Worm (Caenorhabditis elegans): ENCODE data around the gene nhr-124.

The nhr-124 gene

DNA sequence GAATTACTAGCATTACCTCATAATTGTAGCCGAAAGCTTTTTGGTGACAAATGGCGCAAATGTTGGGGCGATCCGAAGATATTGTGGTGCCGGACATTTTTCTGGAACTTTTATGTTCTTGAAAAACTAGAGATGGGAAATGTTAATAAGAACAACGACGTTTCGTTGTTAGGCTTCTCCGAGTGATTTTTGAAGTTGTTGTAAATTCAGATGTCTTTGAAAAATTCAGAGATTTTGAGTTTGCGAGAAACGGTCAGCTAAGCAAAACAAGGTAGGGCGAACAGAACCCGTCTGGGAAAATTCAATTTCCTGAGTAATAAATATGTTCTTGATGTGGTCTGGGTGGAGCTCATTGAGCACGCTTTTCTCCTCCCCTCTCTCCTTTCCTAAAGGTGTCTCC, at the start of gene nhr-124:
nhr-124 (minus strand) TSS at position 101 of the 400 bp plus-strand sequence.
- TF ChIP-seq gmeb-2 (tag; optimal IDR thresholded peaks at IDR 0.05) (no peak), pha-2 (tag; optimal IDR thresholded peaks at IDR 0.05) (no peak), sox-2 (GFP tag; IDR thresholded peaks at IDR 0.05) (no peak), madf-2 (tag; optimal IDR thresholded peaks at IDR 0.05) (no peak), ceh-9 (tag; optimal IDR thresholded peaks at IDR 0.05) (no peak), unc-42 (tag; optimal IDR thresholded peaks at IDR 0.05) (no peak)

- no peak for TF ChIP-seq lim-6 (tag; optimal IDR thresholded peaks at IDR 0.05)
Observed at ce11 chrV:3931326-3931725, 45.3 kb upstream of the nhr-124 start, which contains the start of gene srx-63. Gene srx-63 (plus strand): TSS chrV:3931626.

- TF ChIP-seq ceh-9 (tag; optimal IDR thresholded peaks at IDR 0.05) (no peak), nfya-1 (tag; optimal IDR thresholded peaks at IDR 0.05) (no peak), che-1 (tag; optimal IDR thresholded peaks at IDR 0.05) (no peak), gmeb-2 (tag; optimal IDR thresholded peaks at IDR 0.05) (no peak), ztf-16 (tag; optimal IDR thresholded peaks at IDR 0.05) (no peak)
Observed at ce11 chrV:3929099-3929498, 43.1 kb upstream of the nhr-124 start, which contains the start of gene srx-64. Gene srx-64 (plus strand): TSS chrV:3929399.

DNA sequence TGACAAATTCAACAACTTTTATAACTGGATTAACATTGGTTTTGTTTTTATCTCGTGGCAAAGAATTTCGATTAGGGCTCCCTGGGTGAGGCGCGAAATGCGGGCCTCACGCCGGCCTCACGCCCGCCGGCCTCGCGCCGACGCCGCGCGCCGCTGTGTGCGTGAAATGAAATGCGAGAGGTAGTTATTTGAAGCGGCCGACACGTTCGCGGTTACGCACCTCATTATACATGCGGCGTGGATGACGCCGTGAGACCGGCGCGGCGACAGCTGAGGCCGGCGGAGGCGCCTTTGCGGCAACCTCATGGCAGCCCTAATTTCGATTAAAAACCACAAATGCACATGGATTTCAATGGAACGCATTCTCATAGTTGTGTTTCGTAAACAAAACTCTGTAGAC, 41.5 kb upstream of the nhr-124 start:
- no peak for TF ChIP-seq ref-2 (tag; optimal IDR thresholded peaks at IDR 0.05)
- TF ChIP-seq hlh-13 (GFP tag; optimal IDR thresholded peaks at IDR 0.05), result no peak
- TF ChIP-seq elt-4 (tag; optimal IDR thresholded peaks at IDR 0.05), result no peak
- no peak for TF ChIP-seq tbx-2 (tag; optimal IDR thresholded peaks at IDR 0.05)
- TF ChIP-seq mec-3 (tag; optimal IDR thresholded peaks at IDR 0.05; ENCODE audit: borderline replicate concordance), result no peak
- no peak for TF ChIP-seq pha-4 (tag; optimal IDR thresholded peaks at IDR 0.05)
- TF ChIP-seq pha-2 (tag; optimal IDR thresholded peaks at IDR 0.05), result no peak
- TF ChIP-seq lin-11 (tag; optimal IDR thresholded peaks at IDR 0.05), result no peak
- no peak for TF ChIP-seq hlh-8 (tag; optimal IDR thresholded peaks at IDR 0.05)
- no peak for TF ChIP-seq K09A11.1 (tag; optimal IDR thresholded peaks at IDR 0.05; ENCODE audit: insufficient read depth)
- TF ChIP-seq ceh-30 (tag; optimal IDR thresholded peaks at IDR 0.05), result no peak
- TF ChIP-seq C38D4.7 (GFP tag; optimal IDR thresholded peaks at IDR 0.05), result no peak
- TF ChIP-seq sox-4 (tag; optimal IDR thresholded peaks at IDR 0.05), result no peak
- TF ChIP-seq fkh-6 (tag; optimal IDR thresholded peaks at IDR 0.05), result no peak
- TF ChIP-seq ceh-34 (tag; optimal IDR thresholded peaks at IDR 0.05), result no peak

DNA sequence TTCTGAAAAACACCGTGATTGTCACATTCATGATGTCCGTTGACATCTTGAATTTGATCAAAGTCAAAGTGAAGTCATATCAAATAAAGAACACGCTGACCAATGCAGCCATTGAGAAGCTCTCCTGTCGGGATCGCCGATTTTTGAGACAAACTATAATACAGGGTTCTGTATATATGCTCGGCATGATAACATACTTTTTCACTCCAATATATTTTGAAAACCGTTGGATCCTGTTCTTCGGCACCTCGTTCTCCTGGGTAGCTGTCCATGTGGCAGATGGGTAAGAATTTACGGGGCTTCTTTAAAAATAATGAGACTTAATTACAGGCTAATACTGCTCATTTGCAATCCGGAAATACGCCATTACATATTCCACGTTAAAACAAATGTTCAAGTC, 36.5 kb upstream of the nhr-124 start:
- no peak for TF ChIP-seq sdc-2 (tag; optimal IDR thresholded peaks at IDR 0.05)
- no peak for TF ChIP-seq che-1 (tag; optimal IDR thresholded peaks at IDR 0.05)
- no peak for TF ChIP-seq ceh-9 (tag; optimal IDR thresholded peaks at IDR 0.05)
- no peak for TF ChIP-seq unc-55 (GFP tag; optimal IDR thresholded peaks at IDR 0.05)
- TF ChIP-seq fkh-10 (GFP tag; optimal IDR thresholded peaks at IDR 0.05), result no peak
- no peak for TF ChIP-seq sox-4 (tag; optimal IDR thresholded peaks at IDR 0.05)
- no peak for TF ChIP-seq lim-6 (tag; optimal IDR thresholded peaks at IDR 0.05)
- TF ChIP-seq pat-9 (tag; optimal IDR thresholded peaks at IDR 0.05), result no peak
- TF ChIP-seq ztf-16 (tag; optimal IDR thresholded peaks at IDR 0.05), result no peak
- TF ChIP-seq pqm-1 (tag; optimal IDR thresholded peaks at IDR 0.05), result no peak
- TF ChIP-seq dmd-4 (tag; optimal IDR thresholded peaks at IDR 0.05; ENCODE audit: borderline replicate concordance), result no peak

DNA sequence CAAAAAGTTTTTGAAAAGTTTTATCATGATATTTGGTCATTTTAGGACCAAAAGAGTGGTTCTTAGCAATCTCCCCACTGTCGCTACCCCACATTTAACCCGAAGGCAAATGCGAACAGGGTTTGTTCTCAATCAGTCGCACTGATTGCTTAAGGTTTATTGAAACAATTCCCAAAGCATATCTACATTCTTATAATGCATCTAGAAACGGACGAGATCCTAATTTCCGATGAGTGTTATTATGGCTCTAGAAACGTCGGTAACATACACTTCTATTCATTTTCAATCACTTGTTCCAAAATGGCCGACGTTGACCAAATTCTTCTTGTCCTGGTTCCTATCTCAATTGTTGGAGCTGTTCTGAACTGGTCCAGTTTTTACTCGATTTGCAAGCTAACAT, 35.6 kb upstream of the nhr-124 start, which contains the start of gene srx-65:
srx-65 (plus strand) TSS at position 301 of the 400 bp plus-strand sequence.
- TF ChIP-seq unc-86 (tag; optimal IDR thresholded peaks at IDR 0.05), result no peak
- TF ChIP-seq sox-4 (tag; optimal IDR thresholded peaks at IDR 0.05), result no peak
- TF ChIP-seq pqm-1 (tag; optimal IDR thresholded peaks at IDR 0.05), result no peak
- no peak for TF ChIP-seq nhr-11 (tag; optimal IDR thresholded peaks at IDR 0.05)
- no peak for TF ChIP-seq fkh-6 (tag; optimal IDR thresholded peaks at IDR 0.05)
- no peak for TF ChIP-seq npax-4 (tag; optimal IDR thresholded peaks at IDR 0.05)
- TF ChIP-seq unc-55 (GFP tag; optimal IDR thresholded peaks at IDR 0.05), result no peak
- TF ChIP-seq hlh-30 (tag; optimal IDR thresholded peaks at IDR 0.05; ENCODE audit: insufficient read depth), result no peak
- TF ChIP-seq pat-9 (tag; optimal IDR thresholded peaks at IDR 0.05), result no peak
- no peak for TF ChIP-seq ceh-9 (tag; optimal IDR thresholded peaks at IDR 0.05)
